Worm (Caenorhabditis elegans) whole organism, L4 larva: Measurements from ENCODE around the gene F52D2.12.

Experiments
- R02D3.7 ChIP-seq: fragments of 150-350 bp; sonication (generic microtip); optimal IDR thresholded peaks from 3 replicates; lab custom pipeline; 2014; ENCODE audit warnings: missing biosample characterization, missing genetic modification characterization
- aly-2 ChIP-seq: sonication (generic microtip); optimal IDR thresholded peaks from 2 replicates; lab custom pipeline; 2018; ENCODE audit warnings: missing biosample characterization, missing genetic modification characterization
- ama-1 ChIP-seq: fragments of 150-350 bp; optimal IDR thresholded peaks from 2 replicates; lab custom pipeline; 2014; ENCODE audit warnings: inconsistent platforms, mixed read lengths
- ceh-82 ChIP-seq: sonication (generic microtip); optimal IDR thresholded peaks from 2 replicates; lab custom pipeline; 2017; ENCODE audit warnings: missing biosample characterization, missing genetic modification characterization
- egl-27 ChIP-seq: sonication (generic microtip); optimal IDR thresholded peaks from 3 replicates; lab custom pipeline; 2017; ENCODE audit warnings: missing biosample characterization, missing genetic modification reagents, missing genetic modification characterization
- lin-13 ChIP-seq: fragments of 150-350 bp; optimal IDR thresholded peaks from 2 replicates; lab custom pipeline; 2014; ENCODE audit warnings: missing biosample characterization, missing genetic modification reagents, missing genetic modification characterization
- lin-39 ChIP-seq: fragments of 150-350 bp; optimal IDR thresholded peaks from 2 replicates; lab custom pipeline; 2014; ENCODE audit warnings: missing biosample characterization, missing genetic modification reagents, missing genetic modification characterization
- lsy-2 ChIP-seq, 2 experiments: fragments of 150-350 bp in 1 of 2; sonication (generic microtip) in 1 of 2; optimal IDR thresholded peaks; 2 replicates each; lab custom pipeline; 2014 to 2017; ENCODE audit warnings: missing biosample characterization in 2 of 2, missing genetic modification characterization in 2 of 2
- pqm-1 ChIP-seq: sonication (generic microtip); optimal IDR thresholded peaks from 2 replicates; lab custom pipeline; 2017; ENCODE audit warnings: missing biosample characterization, missing genetic modification characterization
- zag-1 ChIP-seq: fragments of 150-350 bp; optimal IDR thresholded peaks from 2 replicates; lab custom pipeline; 2014; ENCODE audit warnings: missing biosample characterization, missing genetic modification characterization
- ztf-11 ChIP-seq: fragments of 150-350 bp; optimal IDR thresholded peaks from 2 replicates; lab custom pipeline; 2014; ENCODE audit warnings: missing biosample characterization, missing genetic modification characterization

ce11 chrX:1989576-1989975, 11.8 kb downstream of the F52D2.12 start, which contains the start of gene meg-3:
- no peak for TF ChIP-seq zag-1
- TF ChIP-seq ama-1 (lab: Kevin White, UChicago): no peak
- TF ChIP-seq lin-39: no peak
- TF ChIP-seq lsy-2 (tag; optimal IDR thresholded peaks at IDR 0.05; lab: Kevin White, UChicago): no peak
- TF ChIP-seq egl-27 (tag; lab: Kevin White, UChicago): no peak
- no peak for TF ChIP-seq ceh-82 (tag; lab: Kevin White, UChicago)
- no peak for TF ChIP-seq lin-13
- TF ChIP-seq pqm-1: no peak
- TF ChIP-seq R02D3.7: no peak
- no peak for TF ChIP-seq ztf-11
- no peak for TF ChIP-seq aly-2 (tag; lab: Kevin White, UChicago)
